Fruit fly (Drosophila melanogaster) whole organism, embryonic: Measurements from ENCODE around the gene Lasp.
A peak's percentile ranks its signal among the peaks of the same experiment; 100 is the strongest.

ENCODE experiments used
- CG10543 ChIP-seq: fragments of 200-800 bp; sonication (Bioruptor generic); optimal IDR thresholded peaks from 3 replicates; lab custom pipeline; 2017; ENCODE audit warnings: missing biosample characterization, mild to moderate bottlenecking, missing genetic modification characterization, moderate library complexity
- CG12104 ChIP-seq: fragments of 200-800 bp; sonication (Bioruptor generic); optimal IDR thresholded peaks from 3 replicates; lab custom pipeline; 2016; ENCODE audit warnings: missing biosample characterization, missing genetic modification characterization
- CG13123 ChIP-seq: fragments of 200-800 bp; sonication (Bioruptor generic); optimal IDR thresholded peaks from 2 replicates; lab custom pipeline; 2016; ENCODE audit warnings: missing biosample characterization, missing genetic modification characterization
- CG13624 ChIP-seq: fragments of 200-800 bp; sonication (Bioruptor generic); optimal IDR thresholded peaks from 2 replicates; lab custom pipeline; 2016; ENCODE audit warnings: missing biosample characterization, missing genetic modification characterization
- CG14014 ChIP-seq: fragments of 200-800 bp; sonication (Bioruptor generic); IDR thresholded peaks from 2 replicates; pipeline ENCODE4 v1.3.6; 2022; ENCODE audit warnings: missing biosample characterization, missing genetic modification characterization
- CG15514 ChIP-seq: fragments of 200-800 bp; sonication (Bioruptor generic); optimal IDR thresholded peaks from 3 replicates; lab custom pipeline; 2017; ENCODE audit warnings: missing biosample characterization, missing genetic modification characterization, mild to moderate bottlenecking, moderate library complexity, missing genetic modification reagents
- CG1647 ChIP-seq: fragments of 200-800 bp; sonication (Bioruptor generic); optimal IDR thresholded peaks from 3 replicates; lab custom pipeline; 2016; ENCODE audit warnings: missing biosample characterization, missing genetic modification characterization
- CG16779 ChIP-seq: fragments of 200-800 bp; sonication (Bioruptor generic); IDR thresholded peaks from 2 replicates; pipeline ENCODE4 v1.3.6; 2022; ENCODE audit warnings: missing biosample characterization, missing genetic modification characterization
- CG16863 ChIP-seq: fragments of 200-800 bp; sonication (Bioruptor generic); optimal IDR thresholded peaks from 3 replicates; lab custom pipeline; 2016; ENCODE audit warnings: missing biosample characterization, missing genetic modification characterization
- CG17328 ChIP-seq: fragments of 200-800 bp; sonication (Bioruptor generic); IDR thresholded peaks from 2 replicates; pipeline ENCODE4 v1.3.6; 2022; ENCODE audit warnings: missing biosample characterization, missing genetic modification characterization
- CG17385 ChIP-seq: fragments of 200-800 bp; sonication (Bioruptor generic); optimal IDR thresholded peaks from 3 replicates; lab custom pipeline; 2018; ENCODE audit warnings: missing biosample characterization, mild to moderate bottlenecking, missing genetic modification characterization
- CG1832 ChIP-seq: fragments of 200-800 bp; sonication (Bioruptor generic); optimal IDR thresholded peaks from 2 replicates; lab custom pipeline; 2017; ENCODE audit warnings: missing biosample characterization, mild to moderate bottlenecking, missing genetic modification characterization, inconsistent platforms
- CG2889 ChIP-seq: fragments of 200-800 bp; sonication (Bioruptor generic); IDR thresholded peaks from 3 replicates; pipeline ENCODE4 v1.3.6; 2022; ENCODE audit warnings: missing biosample characterization, missing genetic modification characterization
- CG34422 ChIP-seq: fragments of 200-800 bp; sonication (Bioruptor generic); IDR thresholded peaks from 3 replicates; pipeline ENCODE4 v1.3.6; 2022; ENCODE audit warnings: missing biosample characterization, missing genetic modification characterization
- CG3838 ChIP-seq: fragments of 200-800 bp; sonication (Bioruptor generic); optimal IDR thresholded peaks from 3 replicates; lab custom pipeline; 2016; ENCODE audit warnings: missing biosample characterization, missing genetic modification characterization
- CG4282 ChIP-seq: fragments of 200-800 bp; sonication (Bioruptor generic); optimal IDR thresholded peaks from 2 replicates; lab custom pipeline; 2016; ENCODE audit warnings: missing biosample characterization, missing genetic modification characterization
- CG6813 ChIP-seq: fragments of 200-800 bp; sonication (Bioruptor generic); optimal IDR thresholded peaks from 2 replicates; lab custom pipeline; 2017; ENCODE audit warnings: missing biosample characterization, missing genetic modification characterization, mild to moderate bottlenecking, moderate library complexity, missing genetic modification reagents
- CG8388 ChIP-seq: fragments of 200-800 bp; sonication (Bioruptor generic); optimal IDR thresholded peaks from 2 replicates; lab custom pipeline; 2019; ENCODE audit warnings: missing biosample characterization, mild to moderate bottlenecking, missing genetic modification characterization, moderate library complexity
- CG9932 ChIP-seq: fragments of 200-800 bp; sonication (Bioruptor generic); IDR thresholded peaks from 2 replicates; pipeline ENCODE4 v1.3.6; 2022; ENCODE audit warnings: missing biosample characterization, missing genetic modification characterization
- D19A ChIP-seq: fragments of 200-800 bp; optimal IDR thresholded peaks from 3 replicates; lab custom pipeline; 2019; ENCODE audit warnings: missing biosample characterization, mild to moderate bottlenecking, missing genetic modification characterization, moderate library complexity
- Eip74EF ChIP-seq, 2 experiments: fragments of 200-800 bp in 1 of 2; fragments of >200 bp in 1 of 2; sonication (Bioruptor generic) in 1 of 2; optimal IDR thresholded peaks; 2 replicates each; lab custom pipeline; 2017 to 2019; ENCODE audit warnings: missing biosample characterization in 2 of 2, missing genetic modification characterization in 2 of 2, mild to moderate bottlenecking in 1 of 2, moderate library complexity in 1 of 2
- Fer1 ChIP-seq: fragments of 200-800 bp; sonication (Bioruptor generic); optimal IDR thresholded peaks from 2 replicates; lab custom pipeline; 2017; ENCODE audit warnings: missing biosample characterization, mild to moderate bottlenecking, missing genetic modification characterization
- Fer3 ChIP-seq: fragments of 200-800 bp; sonication (Bioruptor generic); optimal IDR thresholded peaks from 2 replicates; lab custom pipeline; 2018; ENCODE audit warnings: missing biosample characterization, mild to moderate bottlenecking, missing genetic modification characterization, moderate library complexity
- H2.0 ChIP-seq: fragments of 200-800 bp; sonication (Bioruptor generic); IDR thresholded peaks from 2 replicates; pipeline ENCODE4 v1.3.6; 2022; ENCODE audit warnings: missing biosample characterization, missing genetic modification characterization
- Hey ChIP-seq: fragments of 200-800 bp; sonication (Bioruptor generic); optimal IDR thresholded peaks from 3 replicates; lab custom pipeline; 2018; ENCODE audit warnings: missing biosample characterization, mild to moderate bottlenecking, missing genetic modification characterization
- HmgD ChIP-seq: fragments of 200-800 bp; sonication (Bioruptor generic); optimal IDR thresholded peaks from 3 replicates; lab custom pipeline; 2016; ENCODE audit warnings: missing biosample characterization, missing genetic modification characterization
- Rfx ChIP-seq: fragments of 200-800 bp; sonication (Bioruptor generic); IDR thresholded peaks from 2 replicates; pipeline ENCODE4 v1.3.6; 2022; ENCODE audit warnings: missing biosample characterization, missing genetic modification characterization
- ab ChIP-seq: fragments of 200-800 bp; sonication (Bioruptor generic); optimal IDR thresholded peaks from 2 replicates; lab custom pipeline; 2016; ENCODE audit warnings: missing biosample characterization, missing genetic modification characterization
- amos ChIP-seq: fragments of 200-800 bp; sonication (Bioruptor generic); IDR thresholded peaks from 2 replicates; pipeline ENCODE4 v1.3.6; 2022; ENCODE audit warnings: missing biosample characterization, missing genetic modification characterization; ENCODE audit not compliant: partially characterized antibody
- ase ChIP-seq: fragments of 200-800 bp; sonication (Bioruptor generic); IDR thresholded peaks from 3 replicates; pipeline ENCODE4 v1.3.6; 2022; ENCODE audit warnings: missing biosample characterization, missing genetic modification characterization
- bbx ChIP-seq: fragments of 200-800 bp; sonication (Bioruptor generic); IDR thresholded peaks from 2 replicates; pipeline ENCODE4 v1.3.6; 2022; ENCODE audit warnings: missing biosample characterization, missing genetic modification characterization; ENCODE audit not compliant: partially characterized antibody
- cwo ChIP-seq: fragments of 200-800 bp; sonication (Bioruptor generic); optimal IDR thresholded peaks from 3 replicates; lab custom pipeline; 2017; ENCODE audit warnings: missing biosample characterization, missing genetic modification characterization, mild to moderate bottlenecking, moderate library complexity, missing genetic modification reagents
- dan ChIP-seq: fragments of 200-800 bp; sonication (Bioruptor generic); IDR thresholded peaks from 2 replicates; pipeline ENCODE4 v1.3.6; 2022; ENCODE audit warnings: missing biosample characterization, missing genetic modification characterization
- dmrt11E ChIP-seq: fragments of 200-800 bp; sonication (Bioruptor generic); optimal IDR thresholded peaks from 3 replicates; lab custom pipeline; 2018; ENCODE audit warnings: missing biosample characterization, mild to moderate bottlenecking, missing genetic modification characterization, moderate library complexity
- esg ChIP-seq: fragments of 200-800 bp; sonication (Bioruptor generic); conservative IDR thresholded peaks from 2 replicates; pipeline ENCODE4 v1.3.6; 2022; ENCODE audit warnings: missing biosample characterization, missing genetic modification characterization
- exex ChIP-seq: fragments of 200-800 bp; sonication (Bioruptor generic); optimal IDR thresholded peaks from 4 replicates; lab custom pipeline; 2018; ENCODE audit warnings: missing biosample characterization, mild to moderate bottlenecking, missing genetic modification characterization, moderate library complexity
- ftz-f1 ChIP-seq: fragments of 200-800 bp; sonication (Bioruptor generic); optimal IDR thresholded peaks from 2 replicates; lab custom pipeline; 2016; ENCODE audit warnings: missing biosample characterization, missing genetic modification characterization
- gcm ChIP-seq: fragments of 200-800 bp; sonication (Bioruptor generic); optimal IDR thresholded peaks from 2 replicates; lab custom pipeline; 2019; ENCODE audit warnings: missing biosample characterization, mild to moderate bottlenecking, missing genetic modification characterization, moderate library complexity
- grau ChIP-seq: fragments of 200-800 bp; optimal IDR thresholded peaks from 3 replicates; lab custom pipeline; 2019; ENCODE audit warnings: missing biosample characterization, mild to moderate bottlenecking, missing genetic modification characterization, moderate library complexity
- insv ChIP-seq, 2 experiments: fragments of 200-800 bp; sonication (Bioruptor generic); optimal IDR thresholded peaks; 3 replicates each; lab custom pipeline; 2016 to 2018; ENCODE audit warnings: missing biosample characterization in 2 of 2, missing genetic modification characterization in 2 of 2
- lilli ChIP-seq: fragments of 200-800 bp; sonication (Bioruptor generic); optimal IDR thresholded peaks from 3 replicates; lab custom pipeline; 2016; ENCODE audit warnings: missing biosample characterization, missing genetic modification characterization
- pan ChIP-seq, 4 experiments: fragments of >200 bp in 3 of 4; fragments of 200-800 bp in 1 of 4; sonication (Bioruptor generic) in 1 of 4; optimal IDR thresholded peaks in 3 of 4; IDR thresholded peaks in 1 of 4; 2 replicates each; pipeline versions ENCODE4 v1.3.6 to Lab custom; 2017 to 2022; ENCODE audit warnings: missing biosample characterization in 2 of 4, missing genetic modification characterization in 2 of 4, mixed read lengths in 1 of 4
- pros ChIP-seq: fragments of 200-800 bp; sonication (Bioruptor generic); optimal IDR thresholded peaks from 3 replicates; lab custom pipeline; 2019; ENCODE audit warnings: missing biosample characterization, mild to moderate bottlenecking, missing genetic modification characterization, moderate library complexity
- sd ChIP-seq: fragments of 200-800 bp; sonication (Bioruptor generic); optimal IDR thresholded peaks from 3 replicates; lab custom pipeline; 2018; ENCODE audit warnings: missing biosample characterization, mild to moderate bottlenecking, missing genetic modification characterization, moderate library complexity
- sens-2 ChIP-seq: fragments of 200-800 bp; sonication (Bioruptor generic); IDR thresholded peaks from 2 replicates; pipeline ENCODE4 v1.3.6; 2022; ENCODE audit warnings: missing biosample characterization, missing genetic modification characterization
- sug ChIP-seq: fragments of 200-800 bp; optimal IDR thresholded peaks from 2 replicates; lab custom pipeline; 2019; ENCODE audit warnings: missing biosample characterization, mild to moderate bottlenecking, missing genetic modification characterization, moderate library complexity
- vfl ChIP-seq: fragments of 200-800 bp; sonication (Bioruptor generic); optimal IDR thresholded peaks from 2 replicates; lab custom pipeline; 2016; ENCODE audit warnings: missing biosample characterization, missing genetic modification characterization

Lasp gene

dm6 chr3L:16709673-16710257 is 1.7 kb downstream of the Lasp start (continued):
- TF ChIP-seq Rfx (GFP tag; lab: Robert Waterston, UW) (peak; percentile 49), CG14014 (GFP tag; lab: Robert Waterston, UW) (no peak), sd (peak; percentile 22), CG9932 (peak; percentile 29; the same call in 1 of the 2 replicates), CG13624 (no peak), CG6813 (no peak), H2.0 (0 out of 2 replicates have a peak, but pooled peaks have one; percentile 2)

- TF ChIP-seq CG16779 (no peak), grau (tag; lab: Kevin White, UChicago) (no peak), amos (GFP tag; lab: Robert Waterston, UW) (no peak), insv (GFP tag; optimal IDR thresholded peaks at IDR 0.05; lab: Kevin White, UChicago) (no peak), pan (optimal IDR thresholded peaks at IDR 0.05; lab: Kevin White, UChicago) (no peak), pan (GFP tag; optimal IDR thresholded peaks at IDR 0.05 in 1 of 2, IDR thresholded peaks at IDR 0.05 in 1 of 2) (peak in 1 of 2 experiments; percentile 24), CG1832 (GFP tag; lab: Kevin White, UChicago) (no peak), pros (GFP tag; lab: Kevin White, UChicago) (peak; percentile 82), CG13123 (GFP tag; lab: Kevin White, UChicago) (no peak), Fer1 (GFP tag; lab: Kevin White, UChicago) (peak; percentile 1), ab (GFP tag; lab: Kevin White, UChicago) (no peak), CG17385 (peak; percentile 46), sd (peak; percentile 84), dmrt11E (tag; lab: Kevin White, UChicago) (peak; percentile 2), bbx (GFP tag; lab: Robert Waterston, UW) (no peak), cwo (GFP tag; lab: Kevin White, UChicago) (peak; percentile 29), ase (GFP tag; lab: Robert Waterston, UW) (no peak), CG16863 (GFP tag; lab: Kevin White, UChicago) (no peak), CG1647 (no peak), dan (no peak), gcm (GFP tag; lab: Kevin White, UChicago) (no peak), CG10543 (peak; percentile 22), vfl (GFP tag; lab: Kevin White, UChicago) (no peak), sens-2 (no peak), ftz-f1 (peak; percentile 14), CG34422 (GFP tag; lab: Robert Waterston, UW) (no peak), Fer3 (no peak), CG15514 (GFP tag; lab: Kevin White, UChicago) (peak; percentile 10), CG17328 (GFP tag; lab: Robert Waterston, UW) (0 out of 2 replicates have a peak, but pooled peaks have one; percentile 23), CG2889 (GFP tag; lab: Robert Waterston, UW) (no peak), CG4282 (GFP tag; lab: Kevin White, UChicago) (no peak), exex (tag; lab: Kevin White, UChicago) (peak; percentile 41), CG8388 (GFP tag; lab: Kevin White, UChicago) (no peak), CG12104 (GFP tag; lab: Kevin White, UChicago) (no peak), HmgD (no peak), Eip74EF (GFP tag; optimal IDR thresholded peaks at IDR 0.05; lab: Kevin White, UChicago) (no peak), CG3838 (GFP tag; lab: Kevin White, UChicago) (no peak), D19A (peak; percentile 32), esg (no peak), sug (tag; lab: Kevin White, UChicago) (peak; percentile 82), Hey (tag; lab: Kevin White, UChicago) (no peak), lilli (GFP tag; lab: Kevin White, UChicago) (no peak)
Measured at dm6 chr3L:16708738-16709350, 2.6 kb downstream of the Lasp start.
